Fruit fly (Drosophila melanogaster): ENCODE data around the gene CG13255.

DNA sequence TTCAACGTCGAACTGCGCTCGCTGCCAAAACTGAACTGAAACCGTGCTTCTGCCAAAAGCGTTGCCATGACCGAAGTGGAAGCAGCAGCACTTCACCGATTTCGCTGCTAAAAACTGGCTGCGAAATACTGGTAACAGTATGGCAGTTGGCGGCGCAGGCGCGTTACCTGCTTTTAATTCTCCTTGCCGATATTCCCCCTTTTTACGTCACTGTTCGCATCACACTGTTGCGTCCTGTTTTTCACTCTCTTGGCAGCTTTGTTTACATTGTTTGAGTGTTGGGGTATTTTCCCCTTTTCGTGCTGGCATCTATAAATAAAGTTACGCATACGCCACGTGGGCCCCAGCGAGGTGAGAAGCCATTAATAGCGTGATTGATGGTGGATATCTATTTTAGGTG lies 47.9 kb downstream of the CG13255 start, which contains the start of gene CG32432:
- no peak for TF ChIP-seq Vsx2 (GFP tag; optimal IDR thresholded peaks at IDR 0.05; ENCODE audit: partially characterized antibody)
- TF ChIP-seq usp (GFP tag; optimal IDR thresholded peaks at IDR 0.05), result no peak
- no peak for TF ChIP-seq Abd-B (GFP tag; optimal IDR thresholded peaks at IDR 0.05)
- no peak for TF ChIP-seq HLH106 (tag; optimal IDR thresholded peaks at IDR 0.05)
- no peak for TF ChIP-seq woc (GFP tag; optimal IDR thresholded peaks at IDR 0.05)
- no peak for TF ChIP-seq pan (optimal IDR thresholded peaks at IDR 0.05)
- TF ChIP-seq fru (GFP tag; optimal IDR thresholded peaks at IDR 0.05), result no peak
- TF ChIP-seq lola (GFP tag; optimal IDR thresholded peaks at IDR 0.05), result no peak
- no peak for TF ChIP-seq h (GFP tag; optimal IDR thresholded peaks at IDR 0.05)
- no peak for TF ChIP-seq Mio (GFP tag; optimal IDR thresholded peaks at IDR 0.05)
- TF ChIP-seq Hr78 (GFP tag; optimal IDR thresholded peaks at IDR 0.05), result no peak

All from whole organism, wandering third instar larva.